Worm (Caenorhabditis elegans) whole organism, early embryonic: ENCODE measurements around the gene acr-16.
"Not testable (repeated sequence)": the region's sequence is repeated elsewhere in the genome, so short reads cannot be mapped to it uniquely, and the experiment has no call there.

ENCODE experiments used
- B0310.2 ChIP-seq: sonication (generic microtip); optimal IDR thresholded peaks from 2 replicates; lab custom pipeline; 2016; ENCODE audit warnings: mild to moderate bottlenecking, missing genetic modification characterization, missing compliant biosample characterization
- F13C5.2 ChIP-seq: sonication (generic microtip); optimal IDR thresholded peaks from 2 replicates; lab custom pipeline; 2017; ENCODE audit warnings: mild to moderate bottlenecking, missing genetic modification characterization, inconsistent platforms, missing compliant biosample characterization
- aly-1 ChIP-seq: sonication (generic microtip); optimal IDR thresholded peaks from 2 replicates; lab custom pipeline; 2016; ENCODE audit warnings: missing genetic modification characterization, missing compliant biosample characterization
- ama-1 ChIP-seq: fragments of 150-350 bp; optimal IDR thresholded peaks from 2 replicates; lab custom pipeline; 2014
- ceh-13 ChIP-seq: fragments of 200-800 bp; sonication (Bioruptor generic); optimal IDR thresholded peaks from 2 replicates; lab custom pipeline; 2018; ENCODE audit warnings: mild to moderate bottlenecking, missing genetic modification characterization, missing compliant biosample characterization
- ceh-36 ChIP-seq: sonication (generic microtip); optimal IDR thresholded peaks from 2 replicates; lab custom pipeline; 2016; ENCODE audit warnings: missing genetic modification characterization, inconsistent platforms, missing compliant biosample characterization
- ets-7 ChIP-seq: sonication (generic microtip); optimal IDR thresholded peaks from 2 replicates; lab custom pipeline; 2016; ENCODE audit warnings: missing genotype, missing genetic modification characterization, missing compliant biosample characterization
- flt-1 ChIP-seq: fragments of 200-800 bp; sonication (Bioruptor generic); IDR thresholded peaks from 2 replicates; pipeline ENCODE4 v1.3.6; 2022; ENCODE audit warnings: missing genetic modification characterization, missing compliant biosample characterization
- hmbx-1 ChIP-seq: sonication (generic microtip); optimal IDR thresholded peaks from 2 replicates; lab custom pipeline; 2016; ENCODE audit warnings: mild to moderate bottlenecking, missing genetic modification characterization, missing compliant biosample characterization
- hmg-4 ChIP-seq: fragments of 200-800 bp; sonication (Bioruptor generic); optimal IDR thresholded peaks from 2 replicates; lab custom pipeline; 2018; ENCODE audit warnings: mild to moderate bottlenecking, missing genetic modification characterization, missing compliant biosample characterization
- hnd-1 ChIP-seq: sonication (generic microtip); optimal IDR thresholded peaks from 2 replicates; lab custom pipeline; 2016; ENCODE audit warnings: missing genetic modification characterization, missing compliant biosample characterization
- pes-1 ChIP-seq: fragments of 200-800 bp; sonication (Bioruptor generic); IDR thresholded peaks from 2 replicates; pipeline ENCODE4 v1.3.6; 2022; ENCODE audit warnings: missing genetic modification reagents, missing genetic modification characterization, missing compliant biosample characterization
- scrt-1 ChIP-seq: fragments of 200-800 bp; sonication (Bioruptor generic); IDR thresholded peaks from 2 replicates; pipeline ENCODE4 v1.3.6; 2022; ENCODE audit warnings: missing genetic modification characterization, missing compliant biosample characterization
- sea-1 ChIP-seq: fragments of 200-800 bp; sonication (Bioruptor generic); conservative IDR thresholded peaks from 2 replicates; pipeline ENCODE4 v1.3.6; 2022; ENCODE audit warnings: missing genetic modification characterization, missing compliant biosample characterization
- tbx-11 ChIP-seq: fragments of 200-800 bp; sonication (Bioruptor generic); IDR thresholded peaks from 2 replicates; pipeline ENCODE4 v1.3.6; 2022; ENCODE audit warnings: missing genetic modification characterization, missing compliant biosample characterization
- tbx-37 ChIP-seq: fragments of 200-800 bp; sonication (Bioruptor generic); conservative IDR thresholded peaks from 2 replicates; pipeline ENCODE4 v1.3.6; 2022; ENCODE audit warnings: missing genetic modification reagents, missing genetic modification characterization, missing compliant biosample characterization
- tra-4 ChIP-seq: sonication (generic microtip); optimal IDR thresholded peaks from 2 replicates; lab custom pipeline; 2017; ENCODE audit warnings: missing genetic modification characterization, missing compliant biosample characterization

acr-16 gene

ce11 chrV:8548989-8549388 is 12.0 kb upstream of the acr-16 start, which contains the start of gene stdh-4:
Gene stdh-4, plus strand, starts transcription at chrV:8549289.
- TF ChIP-seq sea-1 (GFP tag; lab: Robert Waterston, UW): no peak
- no peak for TF ChIP-seq pes-1 (GFP tag; lab: Robert Waterston, UW)
- no peak for TF ChIP-seq B0310.2 (tag; lab: Kevin White, UChicago)
- TF ChIP-seq ama-1: no peak
- no peak for TF ChIP-seq hmg-4
- TF ChIP-seq ceh-13: no peak
- TF ChIP-seq ceh-36: no peak
- TF ChIP-seq tra-4 (tag; lab: Kevin White, UChicago): no peak
- no peak for TF ChIP-seq tbx-11 (GFP tag; lab: Robert Waterston, UW)
- TF ChIP-seq hmbx-1 (tag; lab: Kevin White, UChicago): no peak

DNA sequence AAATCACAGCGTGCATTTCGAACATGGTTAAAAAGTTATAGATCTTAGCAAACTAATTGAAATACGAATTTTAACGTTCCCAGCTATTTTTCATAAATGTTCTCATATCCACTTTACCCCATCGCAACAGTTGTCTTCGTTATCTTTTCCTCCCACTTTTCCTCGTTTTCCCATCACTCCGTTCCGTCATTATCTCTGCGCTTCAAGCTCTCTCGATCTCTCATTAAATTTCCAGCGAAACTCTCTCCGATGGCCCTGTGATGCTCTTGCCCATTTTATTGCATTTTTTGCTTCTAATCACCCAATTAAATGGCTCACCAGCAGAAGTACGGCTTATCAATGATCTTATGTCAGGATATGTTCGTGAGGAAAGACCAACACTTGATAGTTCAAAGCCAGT is 8.6 kb upstream of the acr-16 start, which contains the start of gene acr-15:
TSS of gene acr-15 (plus strand) at position 236 of the 400 bp plus-strand sequence.
- TF ChIP-seq B0310.2 (tag; lab: Kevin White, UChicago): no peak
- TF ChIP-seq tbx-37 (GFP tag; lab: Robert Waterston, UW): no peak
- no peak for TF ChIP-seq ama-1
- TF ChIP-seq ceh-36: no peak
- no peak for TF ChIP-seq scrt-1
- TF ChIP-seq hnd-1 (tag; lab: Kevin White, UChicago): no peak

- TF ChIP-seq ceh-36 (no peak), B0310.2 (tag; lab: Kevin White, UChicago) (no peak), hmg-4 (no peak), pes-1 (GFP tag; lab: Robert Waterston, UW) (no peak), hnd-1 (tag; lab: Kevin White, UChicago) (no peak), aly-1 (no peak), tra-4 (tag; lab: Kevin White, UChicago) (no peak), ets-7 (tag; lab: Kevin White, UChicago) (no peak), tbx-11 (GFP tag; lab: Robert Waterston, UW) (no peak), scrt-1 (no peak)
Measured at ce11 chrV:8555955-8556354, 5.1 kb upstream of the acr-16 start.

ce11 chrV:8565075-8565474 is 4.1 kb downstream of the acr-16 start, which contains the start of gene F25G6.8:
Gene F25G6.8, minus strand, starts transcription at chrV:8565175.
- TF ChIP-seq sea-1 (GFP tag; lab: Robert Waterston, UW) (no peak), tra-4 (tag; lab: Kevin White, UChicago) (no peak), scrt-1 (no peak), aly-1 (no peak)

DNA sequence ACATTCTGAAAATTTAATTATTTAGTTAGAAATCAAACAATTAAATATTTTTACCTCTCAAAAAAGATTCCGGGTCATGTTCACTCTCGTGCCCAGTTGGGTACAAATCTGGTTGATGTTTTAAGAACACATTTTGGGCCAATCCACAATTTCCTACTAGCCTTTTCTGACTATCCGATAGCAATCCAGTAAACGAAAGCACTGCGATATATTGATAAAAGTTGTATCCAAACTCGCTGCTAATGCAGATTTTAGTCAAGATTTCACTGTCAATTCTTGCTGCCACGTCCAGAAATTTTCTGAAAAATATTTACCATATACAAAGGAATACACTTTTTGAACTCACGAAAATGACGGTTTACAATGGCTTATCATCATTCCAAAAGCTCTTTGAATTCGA is 8.2 kb downstream of the acr-16 start:
- TF ChIP-seq ama-1 (no peak), ceh-36 (no peak), hmbx-1 (tag; lab: Kevin White, UChicago) (no peak), scrt-1 (no peak), ets-7 (tag; lab: Kevin White, UChicago) (no peak)

DNA sequence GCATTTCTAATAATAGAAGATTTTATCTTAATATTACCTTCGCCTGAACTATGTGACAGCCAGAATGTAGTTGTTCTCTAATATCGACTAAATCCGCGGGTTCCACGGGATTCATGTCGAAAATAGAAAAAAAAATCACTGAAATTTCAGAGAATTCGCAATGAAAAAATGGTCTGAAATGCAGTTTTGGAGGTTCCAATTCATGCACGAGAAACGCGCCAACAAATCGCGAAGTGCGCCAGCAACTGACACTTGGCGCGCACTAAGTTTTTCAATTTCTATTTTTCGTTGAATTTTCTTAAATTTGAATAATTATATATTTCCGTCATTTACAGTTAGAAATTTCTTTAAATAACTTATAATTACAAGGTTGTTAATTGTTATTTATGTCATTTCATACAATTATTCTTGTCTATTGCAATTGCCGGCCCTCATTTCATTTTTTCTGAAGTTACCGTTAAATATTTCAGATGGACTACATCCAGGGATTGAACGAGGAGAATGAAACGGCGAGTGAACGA is 8.9 kb downstream of the acr-16 start, which contains the start of the genes F25G6.9 and symk-1:
TSS of gene F25G6.9 (minus strand) at position 160 of the 521 bp plus-strand sequence.
TSS of gene symk-1 (plus strand) at position 471 of the 521 bp plus-strand sequence.
- TF ChIP-seq sea-1 (GFP tag; lab: Robert Waterston, UW) (no peak), ets-7 (tag; lab: Kevin White, UChicago) (no peak), aly-1 (no peak), hmg-4 (no peak), ama-1 (no peak), tra-4 (tag; lab: Kevin White, UChicago) (no peak), B0310.2 (tag; lab: Kevin White, UChicago) (no peak)

DNA sequence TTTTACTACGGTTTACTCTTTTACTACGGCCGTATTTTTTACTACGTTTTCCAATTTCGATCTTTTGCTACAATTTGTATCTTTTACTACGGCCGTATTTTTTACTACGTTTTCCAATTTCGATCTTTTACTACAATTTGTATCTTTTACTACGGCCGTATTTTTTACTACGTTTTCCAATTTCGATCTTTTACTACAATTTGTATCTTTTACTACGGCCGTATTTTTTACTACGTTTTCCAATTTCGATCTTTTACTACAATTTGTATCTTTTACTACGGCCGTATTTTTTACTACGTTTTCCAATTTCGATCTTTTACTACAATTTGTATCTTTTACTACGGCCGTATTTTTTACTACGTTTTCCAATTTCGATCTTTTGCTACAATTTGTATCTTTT is 13.7 kb downstream of the acr-16 start, which contains the start of gene F25G6.1:
TSS of gene F25G6.1 (plus strand) at position 301 of the 400 bp plus-strand sequence.
- TF ChIP-seq sea-1 (GFP tag; lab: Robert Waterston, UW); tbx-11 (GFP tag; lab: Robert Waterston, UW); F13C5.2 (tag; lab: Kevin White, UChicago): not testable (repeated sequence)

DNA sequence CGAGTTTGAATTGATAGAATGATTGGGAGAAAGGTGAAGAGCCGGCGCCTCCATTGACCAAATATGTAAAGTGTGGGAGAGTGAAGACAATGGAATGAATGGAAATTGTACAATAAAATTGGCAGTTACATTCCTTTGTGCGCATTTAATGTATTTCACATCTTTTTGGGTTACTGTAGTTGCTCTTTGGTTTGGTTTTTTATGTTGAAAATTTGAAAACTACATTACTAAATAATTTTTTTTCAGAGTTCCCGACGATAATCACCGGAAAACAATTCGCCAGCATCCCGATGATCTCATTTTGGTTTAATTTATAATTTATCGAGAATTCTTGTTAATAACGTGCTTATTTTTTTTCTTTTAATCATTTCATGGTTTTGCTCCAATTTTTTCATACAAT is 19.9 kb downstream of the acr-16 start, which contains the start of gene C10B5.1:
TSS of gene C10B5.1 (plus strand) at position 301 of the 400 bp plus-strand sequence.
- no peak for TF ChIP-seq tra-4 (tag; lab: Kevin White, UChicago)
- no peak for TF ChIP-seq scrt-1
- TF ChIP-seq ama-1: no peak
- no peak for TF ChIP-seq tbx-37 (GFP tag; lab: Robert Waterston, UW)
- TF ChIP-seq ceh-36: no peak
- TF ChIP-seq F13C5.2 (tag; lab: Kevin White, UChicago): no peak
- TF ChIP-seq pes-1 (GFP tag; lab: Robert Waterston, UW): no peak
- TF ChIP-seq sea-1 (GFP tag; lab: Robert Waterston, UW): no peak
- no peak for TF ChIP-seq B0310.2 (tag; lab: Kevin White, UChicago)
- TF ChIP-seq ceh-13: no peak
- TF ChIP-seq hmbx-1 (tag; lab: Kevin White, UChicago): no peak
- no peak for TF ChIP-seq hnd-1 (tag; lab: Kevin White, UChicago)
- no peak for TF ChIP-seq hmg-4
- no peak for TF ChIP-seq tbx-11 (GFP tag; lab: Robert Waterston, UW)
- TF ChIP-seq aly-1: no peak
- no peak for TF ChIP-seq ets-7 (tag; lab: Kevin White, UChicago)

- no peak for TF ChIP-seq tbx-11 (GFP tag; lab: Robert Waterston, UW)
- TF ChIP-seq ceh-13: no peak
- no peak for TF ChIP-seq pes-1 (GFP tag; lab: Robert Waterston, UW)
- TF ChIP-seq ceh-36: no peak
- no peak for TF ChIP-seq hnd-1 (tag; lab: Kevin White, UChicago)
- TF ChIP-seq flt-1: no peak
- no peak for TF ChIP-seq B0310.2 (tag; lab: Kevin White, UChicago)
- no peak for TF ChIP-seq F13C5.2 (tag; lab: Kevin White, UChicago)
- no peak for TF ChIP-seq tbx-37 (GFP tag; lab: Robert Waterston, UW)
- TF ChIP-seq ets-7 (tag; lab: Kevin White, UChicago): no peak
- no peak for TF ChIP-seq hmg-4
- no peak for TF ChIP-seq ama-1
- TF ChIP-seq aly-1: no peak
- no peak for TF ChIP-seq sea-1 (GFP tag; lab: Robert Waterston, UW)
- no peak for TF ChIP-seq scrt-1
- no peak for TF ChIP-seq tra-4 (tag; lab: Kevin White, UChicago)
Measured at ce11 chrV:8586472-8586871, 25.5 kb downstream of the acr-16 start.
